Worm (Caenorhabditis elegans) whole organism, L4 larva: ENCODE measurements around the gene T16A9.3.
A peak's percentile ranks its signal among the peaks of the same experiment; 100 is the strongest.

Source experiments
- F49E8.2 ChIP-seq: sonication (generic microtip); optimal IDR thresholded peaks from 2 replicates; lab custom pipeline; 2016; ENCODE audit warnings: missing compliant biosample characterization, mild to moderate bottlenecking, missing genetic modification characterization, borderline replicate concordance
- T26A8.4 ChIP-seq: fragments of 200-800 bp; sonication (Bioruptor generic); IDR thresholded peaks from 2 replicates; pipeline ENCODE4 v1.3.6; 2022; ENCODE audit warnings: missing genetic modification characterization, missing compliant biosample characterization
- Y105C5A.15 ChIP-seq: fragments of 200-800 bp; sonication (Bioruptor generic); IDR thresholded peaks from 2 replicates; pipeline ENCODE4 v1.3.6; 2022; ENCODE audit warnings: missing genetic modification characterization, missing compliant biosample characterization
- aha-1 ChIP-seq: fragments of 150-350 bp; peaks from one replicate; lab custom pipeline; 2014; ENCODE audit warnings: missing biosample characterization, missing genetic modification characterization
- aly-2 ChIP-seq: sonication (generic microtip); optimal IDR thresholded peaks from 2 replicates; lab custom pipeline; 2018; ENCODE audit warnings: missing biosample characterization, missing genetic modification characterization
- ama-1 ChIP-seq: fragments of 150-350 bp; optimal IDR thresholded peaks from 2 replicates; lab custom pipeline; 2014; ENCODE audit warnings: inconsistent platforms, mixed read lengths
- attf-4 ChIP-seq: sonication (generic microtip); optimal IDR thresholded peaks from 3 replicates; lab custom pipeline; 2017; ENCODE audit warnings: missing biosample characterization, missing genetic modification characterization
- ceh-32 ChIP-seq: sonication (generic microtip); optimal IDR thresholded peaks from 2 replicates; lab custom pipeline; 2016; ENCODE audit warnings: mild to moderate bottlenecking, missing genetic modification characterization, missing compliant biosample characterization; ENCODE audit not compliant: poor library complexity
- ceh-62 ChIP-seq: sonication (generic microtip); optimal IDR thresholded peaks from 2 replicates; lab custom pipeline; 2017; ENCODE audit warnings: missing biosample characterization, missing genetic modification characterization
- cey-2 ChIP-seq: sonication (generic microtip); optimal IDR thresholded peaks from 3 replicates; lab custom pipeline; 2017; ENCODE audit warnings: missing genetic modification characterization, mild to moderate bottlenecking, missing compliant biosample characterization, antibody characterized with exemption, borderline replicate concordance; ENCODE audit not compliant: insufficient read depth
- ctbp-1 ChIP-seq: fragments of 200-800 bp; sonication (Bioruptor generic); IDR thresholded peaks from 2 replicates; pipeline ENCODE4 v1.3.6; 2022; ENCODE audit warnings: missing genetic modification reagents, missing genetic modification characterization, missing compliant biosample characterization
- daf-16 ChIP-seq, 3 experiments: sonication (generic microtip); optimal IDR thresholded peaks; 2 replicates each; lab custom pipeline; 2016 to 2017; ENCODE audit warnings: missing genetic modification characterization in 3 of 3, missing genetic modification reagents in 3 of 3, mild to moderate bottlenecking in 2 of 3, missing compliant biosample characterization in 2 of 3, missing biosample characterization in 1 of 3, moderate library complexity in 1 of 3
- daf-19 ChIP-seq: fragments of 200-800 bp; sonication (Bioruptor generic); conservative IDR thresholded peaks from 2 replicates; pipeline ENCODE4 v1.3.6; 2022; ENCODE audit warnings: missing genetic modification characterization, missing compliant biosample characterization
- dmd-6 ChIP-seq: fragments of 200-800 bp; sonication (Bioruptor generic); IDR thresholded peaks from 2 replicates; pipeline ENCODE4 v1.3.6; 2022; ENCODE audit warnings: missing genetic modification reagents, missing genetic modification characterization, missing compliant biosample characterization
- dmd-8 ChIP-seq: fragments of 200-800 bp; sonication (Bioruptor generic); IDR thresholded peaks from 2 replicates; pipeline ENCODE4 v1.3.6; 2022; ENCODE audit warnings: missing genetic modification characterization, missing compliant biosample characterization
- dmd-9 ChIP-seq: fragments of 200-800 bp; sonication (Bioruptor generic); IDR thresholded peaks from 2 replicates; pipeline ENCODE4 v1.3.6; 2022; ENCODE audit warnings: missing genetic modification reagents, missing genetic modification characterization, missing compliant biosample characterization
- dve-1 ChIP-seq: sonication (generic microtip); optimal IDR thresholded peaks from 2 replicates; lab custom pipeline; 2017; ENCODE audit warnings: antibody characterized with exemption, mild to moderate bottlenecking, missing genetic modification characterization, missing compliant biosample characterization; ENCODE audit not compliant: insufficient read depth
- egl-43 ChIP-seq: fragments of 200-800 bp; sonication (Bioruptor generic); IDR thresholded peaks from 2 replicates; pipeline ENCODE4 v1.3.6; 2022; ENCODE audit warnings: missing genetic modification reagents, missing genetic modification characterization, missing compliant biosample characterization
- hif-1 ChIP-seq, 2 experiments: sonication (generic microtip); optimal IDR thresholded peaks; 2 replicates each; lab custom pipeline; 2016 to 2017; ENCODE audit warnings: missing compliant biosample characterization in 2 of 2, missing genetic modification characterization in 2 of 2, missing genetic modification reagents in 2 of 2, missing genotype in 2 of 2, mild to moderate bottlenecking in 1 of 2
- hmg-1.1 ChIP-seq: fragments of 200-800 bp; sonication (Bioruptor generic); IDR thresholded peaks from 2 replicates; pipeline ENCODE4 v1.3.6; 2022; ENCODE audit warnings: missing genetic modification reagents, missing genetic modification characterization, missing compliant biosample characterization
- jun-1 ChIP-seq: fragments of 150-350 bp; optimal IDR thresholded peaks from 2 replicates; lab custom pipeline; 2014; ENCODE audit warnings: missing biosample characterization, missing genetic modification reagents, missing genetic modification characterization
- lin-1 ChIP-seq: fragments of 200-800 bp; sonication (Bioruptor generic); IDR thresholded peaks from 2 replicates; pipeline ENCODE4 v1.3.6; 2022; ENCODE audit warnings: missing genetic modification reagents, missing genetic modification characterization, missing compliant biosample characterization
- lin-13 ChIP-seq: fragments of 150-350 bp; optimal IDR thresholded peaks from 2 replicates; lab custom pipeline; 2014; ENCODE audit warnings: missing biosample characterization, missing genetic modification reagents, missing genetic modification characterization
- lin-29 ChIP-seq: fragments of 200-800 bp; sonication (Bioruptor generic); IDR thresholded peaks from 2 replicates; pipeline ENCODE4 v1.3.6; 2022; ENCODE audit warnings: missing genetic modification reagents, missing genetic modification characterization, missing compliant biosample characterization
- lin-38 ChIP-seq: fragments of 200-800 bp; sonication (Bioruptor generic); IDR thresholded peaks from 2 replicates; pipeline ENCODE4 v1.3.6; 2022; ENCODE audit warnings: missing genetic modification reagents, missing genetic modification characterization, missing compliant biosample characterization
- lir-3 ChIP-seq: sonication (generic microtip); optimal IDR thresholded peaks from 2 replicates; lab custom pipeline; 2016; ENCODE audit warnings: mild to moderate bottlenecking, missing genetic modification characterization, missing compliant biosample characterization
- lsy-2 ChIP-seq, 2 experiments: fragments of 150-350 bp in 1 of 2; sonication (generic microtip) in 1 of 2; optimal IDR thresholded peaks; 2 replicates each; lab custom pipeline; 2014 to 2017; ENCODE audit warnings: missing biosample characterization in 2 of 2, missing genetic modification characterization in 2 of 2
- madf-5 ChIP-seq, 2 experiments: fragments of 200-800 bp; sonication (Bioruptor generic); IDR thresholded peaks; 2 replicates each; pipeline ENCODE4 v1.3.6; 2022; ENCODE audit warnings: missing compliant biosample characterization in 2 of 2, missing genetic modification characterization in 2 of 2
- nhr-10 ChIP-seq: fragments of 150-350 bp; optimal IDR thresholded peaks from 2 replicates; lab custom pipeline; 2014; ENCODE audit warnings: missing biosample characterization, missing genetic modification characterization
- nhr-111 ChIP-seq: fragments of 200-800 bp; sonication (Bioruptor generic); optimal IDR thresholded peaks from 2 replicates; lab custom pipeline; 2018; ENCODE audit warnings: mild to moderate bottlenecking, missing genetic modification characterization, missing compliant biosample characterization
- nhr-25 ChIP-seq: sonication (generic microtip); optimal IDR thresholded peaks from 2 replicates; lab custom pipeline; 2017; ENCODE audit warnings: missing genetic modification characterization, mild to moderate bottlenecking, missing compliant biosample characterization, antibody characterized with exemption, moderate library complexity, borderline replicate concordance; ENCODE audit not compliant: insufficient read depth
- nhr-28 ChIP-seq: fragments of 150-350 bp; optimal IDR thresholded peaks from 2 replicates; lab custom pipeline; 2014; ENCODE audit warnings: missing biosample characterization, missing genetic modification characterization
- nhr-76 ChIP-seq: fragments of 150-350 bp; optimal IDR thresholded peaks from 2 replicates; lab custom pipeline; 2014; ENCODE audit warnings: missing biosample characterization, missing genetic modification characterization
- php-3 ChIP-seq: fragments of 200-800 bp; sonication (Bioruptor generic); IDR thresholded peaks from 2 replicates; pipeline ENCODE4 v1.3.6; 2022; ENCODE audit warnings: missing genetic modification reagents, missing genetic modification characterization, missing compliant biosample characterization
- rbr-2 ChIP-seq: sonication (generic microtip); optimal IDR thresholded peaks from 2 replicates; lab custom pipeline; 2016; ENCODE audit warnings: missing genotype, missing genetic modification characterization, missing compliant biosample characterization
- snpc-1.2 ChIP-seq: fragments of 200-800 bp; sonication (Bioruptor generic); IDR thresholded peaks from 2 replicates; pipeline ENCODE4 v1.3.6; 2022; ENCODE audit warnings: missing genetic modification reagents, missing genetic modification characterization, missing compliant biosample characterization
- spr-1 ChIP-seq: sonication (generic microtip); optimal IDR thresholded peaks from 2 replicates; lab custom pipeline; 2016; ENCODE audit warnings: mild to moderate bottlenecking, missing genetic modification characterization, missing compliant biosample characterization
- tag-97 ChIP-seq: fragments of 200-800 bp; sonication (Bioruptor generic); IDR thresholded peaks from 2 replicates; pipeline ENCODE4 v1.3.6; 2022; ENCODE audit warnings: missing genetic modification characterization, missing compliant biosample characterization
- unc-39 ChIP-seq: sonication (generic microtip); optimal IDR thresholded peaks from 2 replicates; lab custom pipeline; 2017; ENCODE audit warnings: missing biosample characterization, missing genetic modification characterization
- unc-62 ChIP-seq, 3 experiments: fragments of 150-350 bp in 1 of 3; sonication (generic microtip); optimal IDR thresholded peaks in 2 of 3; peaks in 1 of 3; 1 replicate in 1 of 3; 2 replicates in 2 of 3; lab custom pipeline; 2014 to 2017; ENCODE audit warnings: missing biosample characterization in 3 of 3, missing genetic modification characterization in 3 of 3, missing genetic modification reagents in 3 of 3, missing genotype in 1 of 3
- vab-7 ChIP-seq: fragments of 200-800 bp; sonication (Bioruptor generic); IDR thresholded peaks from 2 replicates; pipeline ENCODE4 v1.3.6; 2022; ENCODE audit warnings: missing genetic modification reagents, missing genetic modification characterization, missing compliant biosample characterization
- zag-1 ChIP-seq: fragments of 150-350 bp; optimal IDR thresholded peaks from 2 replicates; lab custom pipeline; 2014; ENCODE audit warnings: missing biosample characterization, missing genetic modification characterization
- ztf-11 ChIP-seq: fragments of 150-350 bp; optimal IDR thresholded peaks from 2 replicates; lab custom pipeline; 2014; ENCODE audit warnings: missing biosample characterization, missing genetic modification characterization

The T16A9.3 gene

DNA sequence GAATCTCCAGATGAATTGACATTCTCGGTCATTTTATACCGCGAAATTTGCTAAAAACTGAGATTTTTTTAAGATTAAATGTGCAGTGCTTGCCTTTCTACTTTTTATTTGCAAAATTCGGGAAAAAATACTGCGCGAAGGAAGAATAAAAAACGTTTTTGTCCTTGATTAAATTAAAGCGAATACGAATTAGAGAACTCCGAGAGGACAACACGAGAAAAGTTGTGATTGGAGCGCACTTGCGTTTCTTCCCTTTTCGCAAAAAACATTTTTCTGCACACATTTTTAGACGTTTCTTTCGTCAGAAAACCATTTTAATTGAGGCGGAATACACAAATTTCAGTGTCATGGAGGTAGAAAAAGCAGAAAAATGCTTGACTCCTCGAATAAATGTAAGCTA lies 19.9 kb upstream of the T16A9.3 start, which contains the start of the genes trm-1 and ints-2 (continued):
- TF ChIP-seq ama-1 (lab: Kevin White, UChicago), result no peak
- no peak for TF ChIP-seq tag-97 (GFP tag; lab: Robert Waterston, UW)
- TF ChIP-seq nhr-28 (tag; lab: Kevin White, UChicago), result peak; percentile 28
- TF ChIP-seq lsy-2 (tag; optimal IDR thresholded peaks at IDR 0.05; lab: Kevin White, UChicago), result peak in 1 of 2 experiments; percentile 77
- peak; percentile 24; the same call in 1 of the 2 replicates for TF ChIP-seq dmd-6 (GFP tag; lab: Robert Waterston, UW)
- TF ChIP-seq nhr-111 (GFP tag; lab: Kevin White, UChicago), result no peak
- peak; percentile 53 for TF ChIP-seq rbr-2 (tag; lab: Kevin White, UChicago)
- TF ChIP-seq Y105C5A.15, result no peak
- TF ChIP-seq unc-39 (tag; lab: Kevin White, UChicago), result no peak
- no peak for TF ChIP-seq daf-19
- no peak for TF ChIP-seq ztf-11 (tag; lab: Kevin White, UChicago)
- no peak for TF ChIP-seq ceh-32 (tag; lab: Kevin White, UChicago)
- TF ChIP-seq lin-13 (GFP tag; lab: Kevin White, UChicago), result no peak
- no peak for TF ChIP-seq jun-1 (tag; lab: Kevin White, UChicago)
- TF ChIP-seq lin-29 (GFP tag; lab: Robert Waterston, UW), result no peak
- TF ChIP-seq snpc-1.2 (GFP tag; lab: Robert Waterston, UW), result no peak
- no peak for TF ChIP-seq ctbp-1
- TF ChIP-seq, all 104 proteins: peak for 15

DNA sequence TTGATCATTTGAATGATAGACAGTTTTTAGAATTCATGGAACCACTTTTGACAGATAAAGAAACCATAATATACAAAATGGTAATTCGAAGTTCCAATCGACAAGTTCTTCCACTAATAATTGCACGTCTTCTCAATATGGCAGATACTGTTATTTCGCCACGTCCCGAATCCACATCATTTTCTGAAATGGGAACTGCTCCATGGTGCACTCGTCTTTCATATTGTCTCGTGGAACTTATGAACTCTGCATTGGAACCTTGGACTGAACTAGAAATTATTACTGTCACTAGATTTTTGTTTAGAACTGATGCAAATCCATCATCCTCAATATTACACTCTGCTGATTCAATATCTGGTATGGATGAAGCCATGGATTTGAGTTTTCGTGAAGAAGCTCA lies 18.2 kb upstream of the T16A9.3 start:
- TF ChIP-seq rbr-2 (tag; lab: Kevin White, UChicago) (no peak), unc-62 (GFP tag; optimal IDR thresholded peaks at IDR 0.05 in 1 of 2; lab: Kevin White, UChicago) (peak in 1 of 2 experiments; percentile 99), unc-62 (tag; optimal IDR thresholded peaks at IDR 0.05; lab: Kevin White, UChicago) (no peak)

DNA sequence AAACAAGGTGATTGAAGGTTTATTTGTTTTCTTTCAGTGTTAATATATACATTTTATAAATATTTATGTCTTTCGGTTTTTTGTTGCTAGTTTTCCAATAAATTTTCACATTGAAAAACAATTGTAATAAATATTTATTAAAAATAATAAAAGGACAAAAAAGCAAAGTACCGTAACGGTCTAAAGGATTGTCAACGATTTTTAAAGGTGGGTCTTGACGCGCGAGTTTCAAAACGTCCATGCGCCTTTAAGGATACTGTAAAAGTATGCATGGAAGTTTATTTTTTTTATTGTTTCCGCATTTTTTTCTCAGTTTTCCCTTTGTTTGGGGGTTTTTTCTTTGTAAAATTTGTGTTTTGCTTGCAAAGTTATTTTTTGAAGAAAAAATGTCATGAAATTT lies 12.4 kb upstream of the T16A9.3 start:
- TF ChIP-seq lin-38 (GFP tag; lab: Robert Waterston, UW) (peak; percentile 50), hmg-1.1 (GFP tag; lab: Robert Waterston, UW) (no peak), snpc-1.2 (GFP tag; lab: Robert Waterston, UW) (0 out of 2 replicates have a peak, but pooled peaks have one; percentile 25), lsy-2 (tag; optimal IDR thresholded peaks at IDR 0.05; lab: Kevin White, UChicago) (peak in 1 of 2 experiments; percentile 33), daf-19 (0 out of 2 replicates have a peak, but pooled peaks have one; percentile 26), Y105C5A.15 (no peak), nhr-76 (tag; lab: Kevin White, UChicago) (no peak), F49E8.2 (tag; lab: Kevin White, UChicago) (peak; percentile 52)

DNA sequence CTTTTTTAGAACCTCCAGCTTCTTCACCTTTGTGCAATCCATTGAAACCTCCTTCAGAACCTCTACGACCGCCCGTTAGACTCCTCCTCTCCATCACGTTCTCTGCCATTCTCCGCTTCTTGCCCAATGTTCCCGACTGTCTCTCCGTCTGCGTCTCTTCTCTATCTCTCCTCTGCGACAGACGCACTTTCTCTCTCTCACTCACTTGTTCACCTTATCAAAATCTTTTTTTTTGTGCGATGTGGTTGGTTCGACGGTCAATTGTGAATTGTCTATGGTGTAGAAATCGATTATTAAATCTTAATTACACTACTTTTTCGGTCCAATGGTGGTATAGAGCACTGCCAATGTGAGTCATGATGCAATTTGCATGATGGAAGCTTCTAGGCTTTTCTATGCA lies 11.9 kb upstream of the T16A9.3 start, which contains the start of gene atfs-1:
Gene atfs-1, plus strand, starts transcription at position 213 of the 400 bp plus-strand sequence.
- TF ChIP-seq aha-1 (tag; lab: Kevin White, UChicago) (peak; percentile 35), dmd-9 (GFP tag; lab: Robert Waterston, UW) (no peak), ctbp-1 (no peak), lin-1 (GFP tag; lab: Robert Waterston, UW) (peak; percentile 62; the same call in 1 of the 2 replicates), spr-1 (no peak), Y105C5A.15 (no peak), rbr-2 (tag; lab: Kevin White, UChicago) (peak; percentile 56), egl-43 (GFP tag; lab: Robert Waterston, UW) (no peak), php-3 (GFP tag; lab: Robert Waterston, UW) (no peak), snpc-1.2 (GFP tag; lab: Robert Waterston, UW) (no peak), attf-4 (tag; lab: Kevin White, UChicago) (no peak), cey-2 (no peak), F49E8.2 (tag; lab: Kevin White, UChicago) (no peak), aly-2 (tag; lab: Kevin White, UChicago) (no peak), vab-7 (GFP tag; lab: Robert Waterston, UW) (no peak), nhr-25 (no peak), dmd-8 (GFP tag; lab: Robert Waterston, UW) (no peak), nhr-10 (tag; lab: Kevin White, UChicago) (no peak), ceh-62 (tag; lab: Kevin White, UChicago) (no peak), zag-1 (tag; lab: Kevin White, UChicago) (no peak), lir-3 (tag; lab: Kevin White, UChicago) (no peak), dve-1 (tag; lab: Kevin White, UChicago) (peak; percentile 93), daf-16 (GFP tag; optimal IDR thresholded peaks at IDR 0.05; lab: Kevin White, UChicago) (no peak), daf-16 (tag; optimal IDR thresholded peaks at IDR 0.05; lab: Kevin White, UChicago) (peak; percentile 65), madf-5 (GFP tag; IDR thresholded peaks at IDR 0.05; lab: Robert Waterston, UW) (no peak), hif-1 (tag; optimal IDR thresholded peaks at IDR 0.05; lab: Kevin White, UChicago) (peak in 1 of 2 experiments; percentile 35), T26A8.4 (GFP tag; lab: Robert Waterston, UW) (peak; percentile 59)
